Worm (Caenorhabditis elegans) whole organism, L4/young adult: ENCODE measurements around the gene pud-4.

ENCODE experiments used
- W03F9.2 ChIP-seq: fragments of 150-350 bp; optimal IDR thresholded peaks from 2 replicates; lab custom pipeline; 2014; ENCODE audit warnings: missing biosample characterization, missing genetic modification characterization
- dao-5 ChIP-seq: sonication (generic microtip); optimal IDR thresholded peaks from 2 replicates; lab custom pipeline; 2016; ENCODE audit warnings: missing genotype, missing genetic modification characterization, moderate library complexity, missing compliant biosample characterization
- him-1 ChIP-seq: sonication (generic microtip); optimal IDR thresholded peaks from 2 replicates; lab custom pipeline; 2016; ENCODE audit warnings: missing genotype, missing genetic modification reagents, missing genetic modification characterization, missing compliant biosample characterization

DNA sequence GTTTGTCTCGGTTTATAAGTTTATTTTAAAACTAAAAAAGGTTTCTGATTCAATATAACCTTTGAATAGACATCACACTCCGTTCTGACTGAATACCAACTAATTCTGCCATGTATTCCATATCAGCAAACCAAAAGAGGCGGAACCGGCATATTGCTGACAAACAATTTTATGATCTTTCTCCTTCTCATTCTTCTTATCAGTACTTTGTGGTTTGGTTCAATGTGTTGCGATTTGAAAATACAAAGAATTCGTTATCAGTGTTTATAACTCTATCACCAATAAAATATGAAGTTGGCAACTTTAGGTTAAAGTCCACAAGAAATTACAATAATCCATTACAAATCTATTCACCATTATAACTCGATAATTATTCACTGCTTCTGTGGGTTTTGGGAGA is 2.2 kb upstream of the pud-4 start:
- TF ChIP-seq dao-5 (no peak), W03F9.2 (tag; lab: Kevin White, UChicago) (no peak), him-1 (tag; lab: Kevin White, UChicago) (no peak)
